Fruit fly (Drosophila melanogaster) whole organism, embryonic: ENCODE data around the gene IntS14.

Source experiments
- B-H1 ChIP-seq: fragments of 200-800 bp; sonication (Bioruptor generic); IDR thresholded peaks from 3 replicates; pipeline ENCODE4 v1.3.6; 2022; ENCODE audit warnings: missing biosample characterization, missing genetic modification characterization
- Blimp-1 ChIP-seq: fragments of 200-800 bp; sonication (Bioruptor generic); optimal IDR thresholded peaks from 3 replicates; lab custom pipeline; 2018; ENCODE audit warnings: missing biosample characterization, missing genetic modification characterization, mild to moderate bottlenecking, moderate library complexity, missing genetic modification reagents
- Bteb2 ChIP-seq: fragments of 200-800 bp; sonication (Bioruptor generic); optimal IDR thresholded peaks from 2 replicates; lab custom pipeline; 2016; ENCODE audit warnings: missing biosample characterization, missing genetic modification characterization
- CG1024 ChIP-seq: fragments of 200-800 bp; sonication (Bioruptor generic); IDR thresholded peaks from 2 replicates; pipeline ENCODE4 v1.3.6; 2022; ENCODE audit warnings: missing biosample characterization, missing genetic modification characterization
- CG10267 ChIP-seq: fragments of 200-800 bp; sonication (Bioruptor generic); optimal IDR thresholded peaks from 2 replicates; lab custom pipeline; 2018; ENCODE audit warnings: missing biosample characterization, mild to moderate bottlenecking, missing genetic modification characterization, moderate library complexity
- CG11723 ChIP-seq: fragments of 200-800 bp; sonication (Bioruptor generic); optimal IDR thresholded peaks from 2 replicates; lab custom pipeline; 2017; ENCODE audit warnings: missing biosample characterization, mild to moderate bottlenecking, missing genetic modification characterization
- CG12391 ChIP-seq: fragments of 200-800 bp; sonication (Bioruptor generic); optimal IDR thresholded peaks from 3 replicates; lab custom pipeline; 2018; ENCODE audit warnings: missing biosample characterization, mild to moderate bottlenecking, missing genetic modification characterization, moderate library complexity
- CG12659 ChIP-seq: fragments of 200-800 bp; sonication (Bioruptor generic); optimal IDR thresholded peaks from 3 replicates; lab custom pipeline; 2017; ENCODE audit warnings: mild to moderate bottlenecking, missing biosample characterization, missing genetic modification reagents, missing genetic modification characterization
- CG14014 ChIP-seq: fragments of 200-800 bp; sonication (Bioruptor generic); IDR thresholded peaks from 2 replicates; pipeline ENCODE4 v1.3.6; 2022; ENCODE audit warnings: missing biosample characterization, missing genetic modification characterization
- CG14441 ChIP-seq: fragments of 200-800 bp; sonication (Bioruptor generic); IDR thresholded peaks from 2 replicates; pipeline ENCODE4 v1.3.6; 2022; ENCODE audit warnings: missing biosample characterization, missing genetic modification characterization
- CG15073 ChIP-seq: fragments of 200-800 bp; sonication (Bioruptor generic); optimal IDR thresholded peaks from 2 replicates; lab custom pipeline; 2016; ENCODE audit warnings: missing biosample characterization, missing genetic modification characterization
- CG17802 ChIP-seq: fragments of 200-800 bp; sonication (Bioruptor generic); optimal IDR thresholded peaks from 2 replicates; lab custom pipeline; 2018; ENCODE audit warnings: missing biosample characterization, mild to moderate bottlenecking, missing genetic modification characterization, moderate library complexity
- CG3847 ChIP-seq: fragments of 200-800 bp; sonication (Bioruptor generic); IDR thresholded peaks from 2 replicates; pipeline ENCODE4 v1.3.6; 2022; ENCODE audit warnings: missing biosample characterization, missing genetic modification characterization
- CG4360 ChIP-seq: fragments of 200-800 bp; sonication (Bioruptor generic); IDR thresholded peaks from 2 replicates; pipeline ENCODE4 v1.3.6; 2022; ENCODE audit warnings: missing biosample characterization, missing genetic modification characterization
- CG4617 ChIP-seq: fragments of 200-800 bp; sonication (Bioruptor generic); optimal IDR thresholded peaks from 3 replicates; lab custom pipeline; 2016; ENCODE audit warnings: missing biosample characterization, missing genetic modification characterization, borderline replicate concordance
- CG5953 ChIP-seq: fragments of 200-800 bp; sonication (Bioruptor generic); IDR thresholded peaks from 2 replicates; pipeline ENCODE4 v1.3.6; 2022; ENCODE audit warnings: missing biosample characterization, missing genetic modification characterization
- CG6791 ChIP-seq: fragments of 200-800 bp; sonication (Bioruptor generic); IDR thresholded peaks from 3 replicates; pipeline ENCODE4 v1.3.6; 2022; ENCODE audit warnings: missing biosample characterization, missing genetic modification characterization; ENCODE audit not compliant: partially characterized antibody
- CG7839 ChIP-seq: fragments of 200-800 bp; sonication (Bioruptor generic); optimal IDR thresholded peaks from 3 replicates; lab custom pipeline; 2018; ENCODE audit warnings: missing biosample characterization, mild to moderate bottlenecking, missing genetic modification characterization, moderate library complexity
- CG8944 ChIP-seq: fragments of 200-800 bp; sonication (Bioruptor generic); optimal IDR thresholded peaks from 3 replicates; lab custom pipeline; 2016; ENCODE audit warnings: missing biosample characterization, missing genetic modification characterization
- CG9437 ChIP-seq: fragments of 200-800 bp; sonication (Bioruptor generic); optimal IDR thresholded peaks from 2 replicates; lab custom pipeline; 2018; ENCODE audit warnings: missing biosample characterization, mild to moderate bottlenecking, missing genetic modification characterization
- Camta ChIP-seq: fragments of 200-800 bp; sonication (Bioruptor generic); optimal IDR thresholded peaks from 2 replicates; lab custom pipeline; 2016; ENCODE audit warnings: missing biosample characterization, missing genetic modification characterization
- Dip2 ChIP-seq: fragments of 200-800 bp; sonication (Bioruptor generic); IDR thresholded peaks from 2 replicates; pipeline ENCODE4 v1.3.6; 2022; ENCODE audit warnings: missing biosample characterization, missing genetic modification characterization
- Dll ChIP-seq: fragments of 200-800 bp; sonication (Bioruptor generic); IDR thresholded peaks from 4 replicates; pipeline ENCODE4 v1.3.6; 2022; ENCODE audit warnings: missing biosample characterization, missing genetic modification characterization; ENCODE audit not compliant: partially characterized antibody
- Elba2 ChIP-seq: fragments of 200-800 bp; sonication (Bioruptor generic); optimal IDR thresholded peaks from 3 replicates; lab custom pipeline; 2016; ENCODE audit warnings: missing biosample characterization, missing genetic modification characterization
- Fer1 ChIP-seq: fragments of 200-800 bp; sonication (Bioruptor generic); optimal IDR thresholded peaks from 2 replicates; lab custom pipeline; 2017; ENCODE audit warnings: missing biosample characterization, mild to moderate bottlenecking, missing genetic modification characterization
- Gsc ChIP-seq: fragments of 200-800 bp; sonication (Bioruptor generic); IDR thresholded peaks from 2 replicates; pipeline ENCODE4 v1.3.6; 2022; ENCODE audit warnings: missing biosample characterization, missing genetic modification characterization
- H2.0 ChIP-seq: fragments of 200-800 bp; sonication (Bioruptor generic); IDR thresholded peaks from 2 replicates; pipeline ENCODE4 v1.3.6; 2022; ENCODE audit warnings: missing biosample characterization, missing genetic modification characterization
- HLH4C ChIP-seq: fragments of 200-800 bp; sonication (Bioruptor generic); IDR thresholded peaks from 3 replicates; pipeline ENCODE4 v1.3.6; 2022; ENCODE audit warnings: missing biosample characterization, missing genetic modification characterization; ENCODE audit not compliant: partially characterized antibody
- Hmr ChIP-seq: fragments of 200-800 bp; sonication (Bioruptor generic); optimal IDR thresholded peaks from 3 replicates; lab custom pipeline; 2017; ENCODE audit warnings: mild to moderate bottlenecking, missing biosample characterization, missing genetic modification reagents, missing genetic modification characterization
- Hr51 ChIP-seq, 2 experiments: fragments of 200-800 bp; sonication (Bioruptor generic); optimal IDR thresholded peaks; 2 replicates in 1 of 2; 3 replicates in 1 of 2; lab custom pipeline; 2016 to 2018; ENCODE audit warnings: missing biosample characterization in 2 of 2, missing genetic modification characterization in 2 of 2, mild to moderate bottlenecking in 1 of 2, moderate library complexity in 1 of 2
- Mad ChIP-seq: fragments of 200-800 bp; sonication (Bioruptor generic); optimal IDR thresholded peaks from 2 replicates; lab custom pipeline; 2016; ENCODE audit warnings: missing biosample characterization, missing genetic modification characterization
- Max ChIP-seq: fragments of 200-800 bp; sonication (Bioruptor generic); optimal IDR thresholded peaks from 2 replicates; lab custom pipeline; 2016; ENCODE audit warnings: missing biosample characterization, mild to moderate bottlenecking, missing genetic modification characterization
- NFAT ChIP-seq: fragments of 200-800 bp; sonication (Bioruptor generic); IDR thresholded peaks from 2 replicates; pipeline ENCODE4 v1.3.6; 2022; ENCODE audit warnings: missing biosample characterization, missing genetic modification characterization
- PHDP ChIP-seq: fragments of 200-800 bp; sonication (Bioruptor generic); optimal IDR thresholded peaks from 3 replicates; lab custom pipeline; 2018; ENCODE audit warnings: missing biosample characterization, mild to moderate bottlenecking, missing genetic modification characterization, moderate library complexity
- Side ChIP-seq: fragments of 200-800 bp; sonication (Bioruptor generic); optimal IDR thresholded peaks from 2 replicates; lab custom pipeline; 2016; ENCODE audit warnings: missing biosample characterization, missing genetic modification characterization
- ab ChIP-seq: fragments of 200-800 bp; sonication (Bioruptor generic); optimal IDR thresholded peaks from 2 replicates; lab custom pipeline; 2016; ENCODE audit warnings: missing biosample characterization, missing genetic modification characterization
- bab2 ChIP-seq: fragments of 200-800 bp; sonication (Bioruptor generic); optimal IDR thresholded peaks from 2 replicates; lab custom pipeline; 2016; ENCODE audit warnings: missing biosample characterization, missing genetic modification characterization
- bbx ChIP-seq: fragments of 200-800 bp; sonication (Bioruptor generic); IDR thresholded peaks from 2 replicates; pipeline ENCODE4 v1.3.6; 2022; ENCODE audit warnings: missing biosample characterization, missing genetic modification characterization; ENCODE audit not compliant: partially characterized antibody
- cas ChIP-seq: fragments of 200-800 bp; sonication (Bioruptor generic); IDR thresholded peaks from 2 replicates; pipeline ENCODE4 v1.3.6; 2022; ENCODE audit warnings: missing biosample characterization, missing genetic modification characterization
- dan ChIP-seq: fragments of 200-800 bp; sonication (Bioruptor generic); IDR thresholded peaks from 2 replicates; pipeline ENCODE4 v1.3.6; 2022; ENCODE audit warnings: missing biosample characterization, missing genetic modification characterization
- dmrt11E ChIP-seq: fragments of 200-800 bp; sonication (Bioruptor generic); optimal IDR thresholded peaks from 3 replicates; lab custom pipeline; 2018; ENCODE audit warnings: missing biosample characterization, mild to moderate bottlenecking, missing genetic modification characterization, moderate library complexity
- nerfin-1 ChIP-seq: fragments of 200-800 bp; sonication (Bioruptor generic); optimal IDR thresholded peaks from 3 replicates; lab custom pipeline; 2019; ENCODE audit warnings: missing biosample characterization, mild to moderate bottlenecking, missing genetic modification characterization, moderate library complexity
- org-1 ChIP-seq: fragments of 200-800 bp; sonication (Bioruptor generic); optimal IDR thresholded peaks from 2 replicates; lab custom pipeline; 2017; ENCODE audit warnings: missing biosample characterization, missing genetic modification characterization
- pho ChIP-seq: fragments of 200-800 bp; sonication (Bioruptor generic); optimal IDR thresholded peaks from 2 replicates; lab custom pipeline; 2016; ENCODE audit warnings: missing biosample characterization, missing genetic modification characterization
- ttk ChIP-seq: fragments of 200-800 bp; sonication (Bioruptor generic); IDR thresholded peaks from 2 replicates; pipeline ENCODE4 v2.1.2; 2022; ENCODE audit warnings: missing biosample characterization, missing genetic modification characterization
- tup ChIP-seq: fragments of 200-800 bp; sonication (Bioruptor generic); optimal IDR thresholded peaks from 2 replicates; lab custom pipeline; 2016; ENCODE audit warnings: missing biosample characterization, mild to moderate bottlenecking, missing genetic modification characterization, moderate library complexity
- tx ChIP-seq: fragments of 200-800 bp; sonication (Bioruptor generic); optimal IDR thresholded peaks from 2 replicates; lab custom pipeline; 2016; ENCODE audit warnings: missing biosample characterization, missing genetic modification characterization
- yki ChIP-seq: fragments of >200 bp; optimal IDR thresholded peaks from 3 replicates; lab custom pipeline; 2018
- zfh2 ChIP-seq: fragments of 200-800 bp; sonication (Bioruptor generic); optimal IDR thresholded peaks from 2 replicates; lab custom pipeline; 2016; ENCODE audit warnings: missing biosample characterization, missing genetic modification characterization

IntS14 gene

dm6 chr2L:1157679-1158518 lies 6.3 kb upstream of the IntS14 start, which contains the start of gene capt (continued):
- no peak for TF ChIP-seq CG7839 (tag; lab: Kevin White, UChicago)
- no peak for TF ChIP-seq CG14014 (GFP tag; lab: Robert Waterston, UW)
- TF ChIP-seq dmrt11E (tag; lab: Kevin White, UChicago) = peak; percentile 14
- TF ChIP-seq Bteb2 = no peak
- peak; percentile 54 for TF ChIP-seq CG12391 (tag; lab: Kevin White, UChicago)
- TF ChIP-seq Camta (GFP tag; lab: Kevin White, UChicago) = no peak
- peak; percentile 44 for TF ChIP-seq CG9437 (GFP tag; lab: Kevin White, UChicago)
- no peak for TF ChIP-seq HLH4C (GFP tag; lab: Robert Waterston, UW)
- TF ChIP-seq nerfin-1 (tag; lab: Kevin White, UChicago) = no peak
- TF ChIP-seq Mad (GFP tag; lab: Kevin White, UChicago) = peak; percentile 10
- peak; percentile 79 for TF ChIP-seq Elba2
- TF ChIP-seq CG15073 = no peak
- peak; percentile 49 for TF ChIP-seq pho
- no peak for TF ChIP-seq Blimp-1 (GFP tag; lab: Kevin White, UChicago)
- TF ChIP-seq CG17802 (tag; lab: Kevin White, UChicago) = no peak
- TF ChIP-seq CG4617 (GFP tag; lab: Kevin White, UChicago) = no peak
- no peak for TF ChIP-seq tup (GFP tag; lab: Kevin White, UChicago)
- TF ChIP-seq dan = no peak
- TF ChIP-seq CG10267 (tag; lab: Kevin White, UChicago) = peak; percentile 21
- TF ChIP-seq zfh2 (GFP tag; lab: Kevin White, UChicago) = peak; percentile 42
- TF ChIP-seq Side (GFP tag; lab: Kevin White, UChicago) = no peak
- no peak for TF ChIP-seq CG6791 (GFP tag; lab: Robert Waterston, UW)
- peak; percentile 26 for TF ChIP-seq CG11723 (GFP tag; lab: Kevin White, UChicago)
- TF ChIP-seq bab2 (GFP tag; lab: Kevin White, UChicago) = peak; percentile 40
- TF ChIP-seq CG1024 (GFP tag; lab: Robert Waterston, UW) = no peak
- TF ChIP-seq yki = no peak
- TF ChIP-seq CG8944 (GFP tag; lab: Kevin White, UChicago) = no peak
- no peak for TF ChIP-seq Hmr (GFP tag; lab: Kevin White, UChicago)
- no peak for TF ChIP-seq org-1 (GFP tag; lab: Kevin White, UChicago)
- TF ChIP-seq B-H1 (GFP tag; lab: Robert Waterston, UW) = no peak
- TF ChIP-seq CG14441 = peak; percentile 54
- TF ChIP-seq ab (GFP tag; lab: Kevin White, UChicago) = no peak
- TF ChIP-seq Fer1 = peak; percentile 10
- TF ChIP-seq CG5953 = no peak
- TF ChIP-seq H2.0 (GFP tag; lab: Robert Waterston, UW) = 0 out of 2 replicates have a peak, but pooled peaks have one; percentile 7
- peak; percentile 88 for TF ChIP-seq CG4360 (GFP tag; lab: Robert Waterston, UW)
- TF ChIP-seq tx (GFP tag; lab: Kevin White, UChicago) = no peak
- TF ChIP-seq bbx (GFP tag; lab: Robert Waterston, UW) = peak; percentile 25; the same call in 1 of the 2 replicates
- no peak for TF ChIP-seq Max (GFP tag; lab: Kevin White, UChicago)
- peak; percentile 45; the same call in 1 of the 2 replicates for TF ChIP-seq NFAT
- no peak for TF ChIP-seq cas (GFP tag; lab: Robert Waterston, UW)
- no peak for TF ChIP-seq Hr51 (GFP tag; optimal IDR thresholded peaks at IDR 0.05; lab: Kevin White, UChicago)
- 0 out of 2 replicates have a peak, but pooled peaks have one; percentile 11 for TF ChIP-seq CG3847 (GFP tag; lab: Robert Waterston, UW)
- TF ChIP-seq PHDP (tag; lab: Kevin White, UChicago) = peak; percentile 35
- TF ChIP-seq ttk (GFP tag; lab: Robert Waterston, UW) = no peak
- TF ChIP-seq Dll = no peak
- peak; percentile 28 for TF ChIP-seq CG12659 (GFP tag; lab: Kevin White, UChicago)
- no peak for TF ChIP-seq Dip2 (GFP tag; lab: Robert Waterston, UW)
- TF ChIP-seq Gsc (GFP tag; lab: Robert Waterston, UW) = no peak
